Worm (Caenorhabditis elegans) whole organism, L4 larva: Measurements from ENCODE around the gene rga-5.

Experiments
- D1046.2 ChIP-seq: fragments of 200-800 bp; sonication (Bioruptor generic); IDR thresholded peaks from 2 replicates; pipeline ENCODE4 v1.3.6; 2022; ENCODE audit warnings: missing genetic modification characterization, missing compliant biosample characterization
- F10B5.3 ChIP-seq: sonication (generic microtip); optimal IDR thresholded peaks from 2 replicates; lab custom pipeline; 2016; ENCODE audit warnings: mild to moderate bottlenecking, missing genetic modification characterization, missing compliant biosample characterization
- F44E2.7 ChIP-seq: fragments of 200-800 bp; sonication (Bioruptor generic); IDR thresholded peaks from 2 replicates; pipeline ENCODE4 v2.1.2; 2022; ENCODE audit warnings: missing genetic modification characterization, missing compliant biosample characterization
- R02D3.7 ChIP-seq: fragments of 150-350 bp; sonication (generic microtip); optimal IDR thresholded peaks from 3 replicates; lab custom pipeline; 2014; ENCODE audit warnings: missing biosample characterization, missing genetic modification characterization
- T20F7.1 ChIP-seq: fragments of 200-800 bp; sonication (Bioruptor generic); optimal IDR thresholded peaks from 2 replicates; lab custom pipeline; 2018; ENCODE audit warnings: mild to moderate bottlenecking, missing genetic modification characterization, missing compliant biosample characterization
- Y105C5A.15 ChIP-seq: fragments of 200-800 bp; sonication (Bioruptor generic); IDR thresholded peaks from 2 replicates; pipeline ENCODE4 v1.3.6; 2022; ENCODE audit warnings: missing genetic modification characterization, missing compliant biosample characterization
- ZK337.2 ChIP-seq: fragments of 200-800 bp; sonication (Bioruptor generic); IDR thresholded peaks from 2 replicates; pipeline ENCODE4 v1.3.6; 2022; ENCODE audit warnings: missing genetic modification reagents, missing genetic modification characterization, missing compliant biosample characterization
- ZK546.5 ChIP-seq, 2 experiments: sonication (generic microtip); optimal IDR thresholded peaks; 2 replicates each; lab custom pipeline; 2017; ENCODE audit warnings: missing biosample characterization in 2 of 2, missing genetic modification characterization in 2 of 2
- arid-1 ChIP-seq: fragments of 200-800 bp; sonication (Bioruptor generic); conservative IDR thresholded peaks from 2 replicates; pipeline ENCODE4 v1.3.6; 2022; ENCODE audit warnings: missing genetic modification reagents, missing genetic modification characterization, missing compliant biosample characterization
- ceh-32 ChIP-seq: sonication (generic microtip); optimal IDR thresholded peaks from 2 replicates; lab custom pipeline; 2016; ENCODE audit warnings: mild to moderate bottlenecking, missing genetic modification characterization, missing compliant biosample characterization; ENCODE audit not compliant: poor library complexity
- ceh-44 ChIP-seq: fragments of 200-800 bp; sonication (Bioruptor generic); IDR thresholded peaks from 2 replicates; pipeline ENCODE4 v1.3.6; 2022; ENCODE audit warnings: missing genetic modification reagents, missing genetic modification characterization, missing compliant biosample characterization
- ceh-82 ChIP-seq: sonication (generic microtip); optimal IDR thresholded peaks from 2 replicates; lab custom pipeline; 2017; ENCODE audit warnings: missing biosample characterization, missing genetic modification characterization
- ces-1 ChIP-seq: fragments of 150-350 bp; sonication (generic microtip); optimal IDR thresholded peaks from 4 replicates; lab custom pipeline; 2014; ENCODE audit warnings: missing biosample characterization, missing genetic modification reagents, missing genetic modification characterization
- daf-16 ChIP-seq, 3 experiments: sonication (generic microtip); optimal IDR thresholded peaks; 2 replicates each; lab custom pipeline; 2016 to 2017; ENCODE audit warnings: missing genetic modification characterization in 3 of 3, missing genetic modification reagents in 3 of 3, mild to moderate bottlenecking in 2 of 3, missing compliant biosample characterization in 2 of 3, missing biosample characterization in 1 of 3, moderate library complexity in 1 of 3
- daf-8 ChIP-seq: fragments of 200-800 bp; sonication (Bioruptor generic); IDR thresholded peaks from 2 replicates; pipeline ENCODE4 v1.3.6; 2022; ENCODE audit warnings: missing genetic modification characterization, missing compliant biosample characterization
- dmd-9 ChIP-seq: fragments of 200-800 bp; sonication (Bioruptor generic); IDR thresholded peaks from 2 replicates; pipeline ENCODE4 v1.3.6; 2022; ENCODE audit warnings: missing genetic modification reagents, missing genetic modification characterization, missing compliant biosample characterization
- dpl-1 ChIP-seq: fragments of 150-350 bp; optimal IDR thresholded peaks from 2 replicates; lab custom pipeline; 2014; ENCODE audit warnings: missing biosample characterization, missing genetic modification reagents, missing genetic modification characterization
- dve-1 ChIP-seq: sonication (generic microtip); optimal IDR thresholded peaks from 2 replicates; lab custom pipeline; 2017; ENCODE audit warnings: antibody characterized with exemption, mild to moderate bottlenecking, missing genetic modification characterization, missing compliant biosample characterization; ENCODE audit not compliant: insufficient read depth
- egl-27 ChIP-seq: sonication (generic microtip); optimal IDR thresholded peaks from 3 replicates; lab custom pipeline; 2017; ENCODE audit warnings: missing biosample characterization, missing genetic modification reagents, missing genetic modification characterization
- fkh-10 ChIP-seq: fragments of 150-350 bp; optimal IDR thresholded peaks from 2 replicates; lab custom pipeline; 2014; ENCODE audit warnings: missing biosample characterization, missing genetic modification reagents, missing genetic modification characterization
- fos-1 ChIP-seq: fragments of 150-350 bp; optimal IDR thresholded peaks from 2 replicates; lab custom pipeline; 2014; ENCODE audit warnings: missing biosample characterization, missing genetic modification characterization
- gei-8 ChIP-seq: fragments of 200-800 bp; sonication (Bioruptor generic); optimal IDR thresholded peaks from 2 replicates; lab custom pipeline; 2018; ENCODE audit warnings: mild to moderate bottlenecking, missing genetic modification characterization, missing compliant biosample characterization
- hif-1 ChIP-seq, 2 experiments: sonication (generic microtip); optimal IDR thresholded peaks; 2 replicates each; lab custom pipeline; 2016 to 2017; ENCODE audit warnings: missing compliant biosample characterization in 2 of 2, missing genetic modification characterization in 2 of 2, missing genetic modification reagents in 2 of 2, missing genotype in 2 of 2, mild to moderate bottlenecking in 1 of 2
- hlh-11 ChIP-seq: fragments of 200-800 bp; sonication (Bioruptor generic); optimal IDR thresholded peaks from 2 replicates; lab custom pipeline; 2018; ENCODE audit warnings: mild to moderate bottlenecking, missing genetic modification characterization, missing compliant biosample characterization
- hmg-1.1 ChIP-seq: fragments of 200-800 bp; sonication (Bioruptor generic); IDR thresholded peaks from 2 replicates; pipeline ENCODE4 v1.3.6; 2022; ENCODE audit warnings: missing genetic modification reagents, missing genetic modification characterization, missing compliant biosample characterization
- lin-15B ChIP-seq: fragments of 150-350 bp; sonication (generic microtip); optimal IDR thresholded peaks from 3 replicates; lab custom pipeline; 2014; ENCODE audit warnings: missing biosample characterization, missing genetic modification characterization
- lin-39 ChIP-seq: fragments of 150-350 bp; optimal IDR thresholded peaks from 2 replicates; lab custom pipeline; 2014; ENCODE audit warnings: missing biosample characterization, missing genetic modification reagents, missing genetic modification characterization
- lir-3 ChIP-seq: sonication (generic microtip); optimal IDR thresholded peaks from 2 replicates; lab custom pipeline; 2016; ENCODE audit warnings: mild to moderate bottlenecking, missing genetic modification characterization, missing compliant biosample characterization
- lsy-2 ChIP-seq, 2 experiments: fragments of 150-350 bp in 1 of 2; sonication (generic microtip) in 1 of 2; optimal IDR thresholded peaks; 2 replicates each; lab custom pipeline; 2014 to 2017; ENCODE audit warnings: missing biosample characterization in 2 of 2, missing genetic modification characterization in 2 of 2
- mdt-29 ChIP-seq: fragments of 200-800 bp; sonication (Bioruptor generic); IDR thresholded peaks from 2 replicates; pipeline ENCODE4 v1.3.6; 2022; ENCODE audit warnings: missing genetic modification reagents, missing genetic modification characterization, missing compliant biosample characterization
- mep-1 ChIP-seq: fragments of 150-350 bp; sonication (generic microtip); optimal IDR thresholded peaks from 3 replicates; lab custom pipeline; 2014; ENCODE audit warnings: missing biosample characterization, missing genetic modification characterization
- mxl-2 ChIP-seq: fragments of 200-800 bp; sonication (Bioruptor generic); conservative IDR thresholded peaks from 2 replicates; pipeline ENCODE4 v1.3.6; 2022; ENCODE audit warnings: missing genetic modification reagents, missing genetic modification characterization, missing compliant biosample characterization
- nhr-111 ChIP-seq: fragments of 200-800 bp; sonication (Bioruptor generic); optimal IDR thresholded peaks from 2 replicates; lab custom pipeline; 2018; ENCODE audit warnings: mild to moderate bottlenecking, missing genetic modification characterization, missing compliant biosample characterization
- nhr-25 ChIP-seq: sonication (generic microtip); optimal IDR thresholded peaks from 2 replicates; lab custom pipeline; 2017; ENCODE audit warnings: missing genetic modification characterization, mild to moderate bottlenecking, missing compliant biosample characterization, antibody characterized with exemption, moderate library complexity, borderline replicate concordance; ENCODE audit not compliant: insufficient read depth
- nhr-42 ChIP-seq: fragments of 200-800 bp; sonication (Bioruptor generic); IDR thresholded peaks from 2 replicates; pipeline ENCODE4 v1.3.6; 2022; ENCODE audit warnings: missing genetic modification characterization, missing compliant biosample characterization
- nhr-48 ChIP-seq: sonication (generic microtip); optimal IDR thresholded peaks from 2 replicates; lab custom pipeline; 2016; ENCODE audit warnings: mild to moderate bottlenecking, missing genetic modification characterization, missing compliant biosample characterization
- nhr-76 ChIP-seq: fragments of 150-350 bp; optimal IDR thresholded peaks from 2 replicates; lab custom pipeline; 2014; ENCODE audit warnings: missing biosample characterization, missing genetic modification characterization
- pha-4 ChIP-seq, 2 experiments: fragments of 150-350 bp in 1 of 2; fragments of 200-800 bp in 1 of 2; sonication (Bioruptor generic) in 1 of 2; IDR thresholded peaks in 1 of 2; optimal IDR thresholded peaks in 1 of 2; 2 replicates each; pipeline versions ENCODE4 v1.3.6 to Lab custom; 2014 to 2022; ENCODE audit warnings: missing genetic modification characterization in 2 of 2, missing genetic modification reagents in 2 of 2, missing biosample characterization in 1 of 2, missing compliant biosample characterization in 1 of 2
- pqm-1 ChIP-seq: sonication (generic microtip); optimal IDR thresholded peaks from 2 replicates; lab custom pipeline; 2017; ENCODE audit warnings: missing biosample characterization, missing genetic modification characterization
- rbr-2 ChIP-seq: sonication (generic microtip); optimal IDR thresholded peaks from 2 replicates; lab custom pipeline; 2016; ENCODE audit warnings: missing genotype, missing genetic modification characterization, missing compliant biosample characterization
- sdz-12 ChIP-seq: fragments of 200-800 bp; sonication (Bioruptor generic); optimal IDR thresholded peaks from 2 replicates; lab custom pipeline; 2018; ENCODE audit warnings: mild to moderate bottlenecking, missing genetic modification characterization, missing compliant biosample characterization
- skn-1 ChIP-seq: fragments of 150-350 bp; optimal IDR thresholded peaks from 2 replicates; lab custom pipeline; 2014; ENCODE audit warnings: missing biosample characterization, missing genetic modification characterization
- spr-3 ChIP-seq: fragments of 200-800 bp; sonication (Bioruptor generic); optimal IDR thresholded peaks from 2 replicates; lab custom pipeline; 2018; ENCODE audit warnings: mild to moderate bottlenecking, missing genetic modification characterization, missing compliant biosample characterization
- tag-97 ChIP-seq: fragments of 200-800 bp; sonication (Bioruptor generic); IDR thresholded peaks from 2 replicates; pipeline ENCODE4 v1.3.6; 2022; ENCODE audit warnings: missing genetic modification characterization, missing compliant biosample characterization
- tra-1 ChIP-seq: fragments of 200-800 bp; sonication (Bioruptor generic); IDR thresholded peaks from 2 replicates; pipeline ENCODE4 v1.3.6; 2022; ENCODE audit warnings: missing genetic modification reagents, missing genetic modification characterization, missing compliant biosample characterization
- unc-130 ChIP-seq: sonication (generic microtip); optimal IDR thresholded peaks from 2 replicates; lab custom pipeline; 2016; ENCODE audit warnings: missing genetic modification reagents, missing genetic modification characterization, missing compliant biosample characterization
- unc-62 ChIP-seq, 3 experiments: fragments of 150-350 bp in 1 of 3; sonication (generic microtip); optimal IDR thresholded peaks in 2 of 3; peaks in 1 of 3; 1 replicate in 1 of 3; 2 replicates in 2 of 3; lab custom pipeline; 2014 to 2017; ENCODE audit warnings: missing biosample characterization in 3 of 3, missing genetic modification characterization in 3 of 3, missing genetic modification reagents in 3 of 3, missing genotype in 1 of 3
- zag-1 ChIP-seq: fragments of 150-350 bp; optimal IDR thresholded peaks from 2 replicates; lab custom pipeline; 2014; ENCODE audit warnings: missing biosample characterization, missing genetic modification characterization
- zip-2 ChIP-seq: fragments of 150-350 bp; optimal IDR thresholded peaks from 2 replicates; lab custom pipeline; 2014; ENCODE audit warnings: missing biosample characterization, missing genetic modification characterization
- ztf-11 ChIP-seq: fragments of 150-350 bp; optimal IDR thresholded peaks from 2 replicates; lab custom pipeline; 2014; ENCODE audit warnings: missing biosample characterization, missing genetic modification characterization

rga-5 gene

DNA sequence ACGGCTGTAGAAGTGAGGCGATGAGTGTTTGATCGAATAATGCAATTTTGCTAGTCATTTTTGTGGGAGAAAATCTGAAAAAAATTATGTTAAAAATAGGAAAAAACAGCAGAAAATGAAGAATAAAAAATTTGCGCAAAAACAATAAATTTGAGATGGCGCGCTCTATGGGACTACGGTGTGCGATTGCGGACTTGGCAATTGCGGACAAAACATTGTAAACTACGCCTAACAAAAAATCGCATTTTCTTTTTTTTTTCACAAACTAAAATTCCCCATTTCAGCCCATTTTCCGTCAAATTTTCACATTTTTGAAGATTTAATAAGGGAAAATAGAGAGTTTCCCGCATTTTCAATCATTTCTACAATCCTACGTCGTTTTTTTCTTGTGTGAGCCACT lies 39.0 kb upstream of the rga-5 start, which contains the start of the genes sas-6 and Y45F10D.7 (continued):
- TF ChIP-seq nhr-76 = no peak
- peak; percentile 44 for TF ChIP-seq T20F7.1
- TF ChIP-seq ces-1 (GFP tag; lab: Kevin White, UChicago) = no peak
- TF ChIP-seq daf-16 (GFP tag; optimal IDR thresholded peaks at IDR 0.05; lab: Kevin White, UChicago) = no peak
- no peak for TF ChIP-seq daf-16 (tag; optimal IDR thresholded peaks at IDR 0.05; lab: Kevin White, UChicago)
- no peak for TF ChIP-seq R02D3.7 (tag; lab: Kevin White, UChicago)
- no peak for TF ChIP-seq F10B5.3
- no peak for TF ChIP-seq nhr-25 (tag; lab: Kevin White, UChicago)
- TF ChIP-seq unc-62 (GFP tag; optimal IDR thresholded peaks at IDR 0.05 in 1 of 2; lab: Kevin White, UChicago) = peak in 1 of 2 experiments; percentile 40
- no peak for TF ChIP-seq unc-62 (tag; optimal IDR thresholded peaks at IDR 0.05; lab: Kevin White, UChicago)
- peak; percentile 92 to 99 for TF ChIP-seq lsy-2 (tag; optimal IDR thresholded peaks at IDR 0.05; lab: Kevin White, UChicago)
- no peak for TF ChIP-seq gei-8 (GFP tag; lab: Kevin White, UChicago)
- no peak for TF ChIP-seq mdt-29 (GFP tag; lab: Robert Waterston, UW)
- TF ChIP-seq dve-1 = peak; percentile 25
- no peak for TF ChIP-seq D1046.2 (GFP tag; lab: Robert Waterston, UW)
- TF ChIP-seq skn-1 (tag; lab: Kevin White, UChicago) = no peak
- no peak for TF ChIP-seq ceh-44 (GFP tag; lab: Robert Waterston, UW)
- no peak for TF ChIP-seq lir-3 (tag; lab: Kevin White, UChicago)
- TF ChIP-seq nhr-42 (GFP tag; lab: Robert Waterston, UW) = no peak
- no peak for TF ChIP-seq ztf-11
- no peak for TF ChIP-seq dmd-9
- TF ChIP-seq mep-1 (tag; lab: Kevin White, UChicago) = peak; percentile 57
- no peak for TF ChIP-seq fos-1 (tag; lab: Kevin White, UChicago)
- TF ChIP-seq lin-39 (tag; lab: Kevin White, UChicago) = no peak
- TF ChIP-seq pqm-1 (tag; lab: Kevin White, UChicago) = no peak
- no peak for TF ChIP-seq Y105C5A.15 (GFP tag; lab: Robert Waterston, UW)
- no peak for TF ChIP-seq hlh-11 (tag; lab: Kevin White, UChicago)
- TF ChIP-seq arid-1 = no peak
- TF ChIP-seq ceh-32 (tag; lab: Kevin White, UChicago) = no peak
- no peak for TF ChIP-seq sdz-12
- TF ChIP-seq hmg-1.1 (GFP tag; lab: Robert Waterston, UW) = no peak
- TF ChIP-seq zag-1 = no peak
- TF ChIP-seq ceh-82 = no peak
- TF ChIP-seq egl-27 (tag; lab: Kevin White, UChicago) = no peak
- TF ChIP-seq lin-15B = no peak
- TF ChIP-seq F44E2.7 (GFP tag; lab: Robert Waterston, UW) = no peak
- no peak for TF ChIP-seq tra-1 (GFP tag; lab: Robert Waterston, UW)
- no peak for TF ChIP-seq ZK546.5 (tag; optimal IDR thresholded peaks at IDR 0.05; lab: Kevin White, UChicago)
- TF ChIP-seq rbr-2 = peak; percentile 19
- no peak for TF ChIP-seq spr-3 (GFP tag; lab: Kevin White, UChicago)
- peak; percentile 89 for TF ChIP-seq dpl-1 (GFP tag; lab: Kevin White, UChicago)
- peak; percentile 11 for TF ChIP-seq fkh-10 (GFP tag; lab: Kevin White, UChicago)
- no peak for TF ChIP-seq nhr-111 (GFP tag; lab: Kevin White, UChicago)
- TF ChIP-seq ZK337.2 (GFP tag; lab: Robert Waterston, UW) = no peak
- TF ChIP-seq hif-1 (tag; optimal IDR thresholded peaks at IDR 0.05; lab: Kevin White, UChicago) = peak in 1 of 2 experiments; percentile 40
- TF ChIP-seq mxl-2 (GFP tag; lab: Robert Waterston, UW) = no peak
- TF ChIP-seq tag-97 (GFP tag; lab: Robert Waterston, UW) = no peak
- no peak for TF ChIP-seq nhr-48 (tag; lab: Kevin White, UChicago)
- peak; percentile 44 for TF ChIP-seq unc-130 (GFP tag; lab: Kevin White, UChicago)
- no peak for TF ChIP-seq daf-8 (GFP tag; lab: Robert Waterston, UW)
- TF ChIP-seq pha-4 (GFP tag; IDR thresholded peaks at IDR 0.05; lab: Robert Waterston, UW) = no peak
- no peak for TF ChIP-seq pha-4 (tag; optimal IDR thresholded peaks at IDR 0.05; lab: Kevin White, UChicago)
- no peak for TF ChIP-seq zip-2 (tag; lab: Kevin White, UChicago)
